Worm (Caenorhabditis elegans): Measurements from ENCODE around the gene C17H12.37.
A peak's percentile ranks its signal among the peaks of the same experiment; 100 is the strongest.

DNA sequence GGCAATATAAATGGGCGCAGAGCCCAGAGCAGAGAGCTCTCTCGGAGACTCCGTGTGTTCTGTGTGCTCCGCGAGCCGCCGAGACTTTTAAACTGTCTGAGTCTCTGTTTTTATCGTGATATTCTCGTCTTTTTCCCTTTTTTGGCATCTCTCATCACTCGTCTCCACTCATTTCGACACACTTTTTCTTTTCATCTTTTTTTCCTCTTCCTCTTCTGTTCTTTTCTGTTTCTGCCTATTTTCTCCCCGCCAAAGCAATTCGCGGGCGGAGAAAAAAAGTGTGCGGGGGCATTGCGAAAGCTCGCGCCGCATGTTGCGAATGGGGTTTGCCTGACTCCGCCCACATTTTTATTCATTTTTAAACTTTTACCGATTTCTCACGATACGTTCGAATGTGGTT lies 48.5 kb upstream of the C17H12.37 start:
- TF ChIP-seq tbx-2 (tag; optimal IDR thresholded peaks at IDR 0.05) (peak; percentile 95), fkh-10 (GFP tag; optimal IDR thresholded peaks at IDR 0.05) (peak; percentile 22), sdc-2 (tag; optimal IDR thresholded peaks at IDR 0.05) (peak; percentile 73), elt-2 (tag; optimal IDR thresholded peaks at IDR 0.05) (peak; percentile 92), pha-4 (tag; optimal IDR thresholded peaks at IDR 0.05) (no peak)

Data from whole organism, late embryonic.